Fruit fly (Drosophila melanogaster) whole organism, embryonic: ENCODE data around the gene dwg.

Source experiments
- Asciz ChIP-seq: fragments of 200-800 bp; sonication (Bioruptor generic); optimal IDR thresholded peaks from 2 replicates; lab custom pipeline; 2017; ENCODE audit warnings: missing biosample characterization, mild to moderate bottlenecking, missing genetic modification characterization, missing genetic modification reagents
- Atf6 ChIP-seq: fragments of 200-800 bp; sonication (Bioruptor generic); IDR thresholded peaks from 2 replicates; pipeline ENCODE4 v1.3.6; 2022; ENCODE audit warnings: missing biosample characterization, missing genetic modification characterization
- BtbVII ChIP-seq: fragments of 200-800 bp; sonication (Bioruptor generic); optimal IDR thresholded peaks from 3 replicates; lab custom pipeline; 2017; ENCODE audit warnings: missing biosample characterization, mild to moderate bottlenecking, missing genetic modification characterization
- CG10431 ChIP-seq: fragments of 200-800 bp; sonication (Bioruptor generic); optimal IDR thresholded peaks from 3 replicates; lab custom pipeline; 2018; ENCODE audit warnings: missing biosample characterization, mild to moderate bottlenecking, missing genetic modification characterization
- CG10979 ChIP-seq: fragments of 200-800 bp; sonication (Bioruptor generic); optimal IDR thresholded peaks from 2 replicates; lab custom pipeline; 2018; ENCODE audit warnings: missing biosample characterization, mild to moderate bottlenecking, missing genetic modification characterization, moderate library complexity
- CG15514 ChIP-seq: fragments of 200-800 bp; sonication (Bioruptor generic); optimal IDR thresholded peaks from 3 replicates; lab custom pipeline; 2017; ENCODE audit warnings: missing biosample characterization, missing genetic modification characterization, mild to moderate bottlenecking, moderate library complexity, missing genetic modification reagents
- CG17802 ChIP-seq: fragments of 200-800 bp; sonication (Bioruptor generic); optimal IDR thresholded peaks from 2 replicates; lab custom pipeline; 2018; ENCODE audit warnings: missing biosample characterization, mild to moderate bottlenecking, missing genetic modification characterization, moderate library complexity
- CG17829 ChIP-seq: fragments of 200-800 bp; optimal IDR thresholded peaks from 2 replicates; lab custom pipeline; 2019; ENCODE audit warnings: missing biosample characterization, mild to moderate bottlenecking, missing genetic modification characterization, moderate library complexity
- CG2116 ChIP-seq: fragments of 200-800 bp; sonication (Bioruptor generic); optimal IDR thresholded peaks from 3 replicates; lab custom pipeline; 2018; ENCODE audit warnings: missing biosample characterization, mild to moderate bottlenecking, missing genetic modification characterization
- CG2678 ChIP-seq: fragments of 200-800 bp; sonication (Bioruptor generic); optimal IDR thresholded peaks from 3 replicates; lab custom pipeline; 2019; ENCODE audit warnings: missing biosample characterization, mild to moderate bottlenecking, missing genetic modification characterization, moderate library complexity
- CG31365 ChIP-seq: fragments of 200-800 bp; sonication (Bioruptor generic); optimal IDR thresholded peaks from 2 replicates; lab custom pipeline; 2018; ENCODE audit warnings: missing biosample characterization, mild to moderate bottlenecking, missing genetic modification characterization
- CG5953 ChIP-seq: fragments of 200-800 bp; sonication (Bioruptor generic); IDR thresholded peaks from 2 replicates; pipeline ENCODE4 v1.3.6; 2022; ENCODE audit warnings: missing biosample characterization, missing genetic modification characterization
- CG6272 ChIP-seq: fragments of 200-800 bp; sonication (Bioruptor generic); IDR thresholded peaks from 2 replicates; pipeline ENCODE4 v1.3.6; 2022; ENCODE audit warnings: missing biosample characterization, missing genetic modification characterization
- CG7357 ChIP-seq: fragments of 200-800 bp; sonication (Bioruptor generic); IDR thresholded peaks from 3 replicates; pipeline ENCODE4 v1.3.6; 2022; ENCODE audit warnings: missing biosample characterization, missing genetic modification characterization
- CkIIα-i1 ChIP-seq: fragments of 200-800 bp; sonication (Bioruptor generic); IDR thresholded peaks from 2 replicates; pipeline ENCODE4 v1.3.6; 2022; ENCODE audit warnings: missing biosample characterization, missing genetic modification characterization
- D ChIP-seq, 2 experiments: fragments of 200-800 bp in 1 of 2; fragments of >200 bp in 1 of 2; sonication (Bioruptor generic) in 1 of 2; optimal IDR thresholded peaks; 2 replicates in 1 of 2; 3 replicates in 1 of 2; lab custom pipeline; 2017; ENCODE audit warnings: mild to moderate bottlenecking in 1 of 2, missing biosample characterization in 1 of 2, missing genetic modification characterization in 1 of 2, missing genetic modification reagents in 1 of 2
- Deaf1 ChIP-seq: fragments of 200-800 bp; optimal IDR thresholded peaks from 3 replicates; lab custom pipeline; 2019; ENCODE audit warnings: missing biosample characterization, mild to moderate bottlenecking, missing genetic modification characterization, moderate library complexity
- Drgx ChIP-seq: fragments of 200-800 bp; sonication (Bioruptor generic); IDR thresholded peaks from 2 replicates; pipeline ENCODE4 v1.3.6; 2022; ENCODE audit warnings: missing biosample characterization, missing genetic modification characterization
- Hr39 ChIP-seq: fragments of >200 bp; optimal IDR thresholded peaks from 2 replicates; lab custom pipeline; 2017
- Lim3 ChIP-seq: fragments of 200-800 bp; sonication (Bioruptor generic); IDR thresholded peaks from 2 replicates; pipeline ENCODE4 v1.3.6; 2022; ENCODE audit warnings: missing biosample characterization, missing genetic modification characterization
- Neu2 ChIP-seq: fragments of 200-800 bp; sonication (Bioruptor generic); optimal IDR thresholded peaks from 3 replicates; lab custom pipeline; 2016; ENCODE audit warnings: missing biosample characterization, missing genetic modification characterization, borderline replicate concordance
- NfI ChIP-seq: fragments of 200-800 bp; sonication (Bioruptor generic); optimal IDR thresholded peaks from 3 replicates; lab custom pipeline; 2018; ENCODE audit warnings: missing biosample characterization, mild to moderate bottlenecking, missing genetic modification characterization, moderate library complexity
- Rx ChIP-seq: fragments of 200-800 bp; sonication (Bioruptor generic); IDR thresholded peaks from 2 replicates; pipeline ENCODE4 v1.3.6; 2022; ENCODE audit warnings: missing biosample characterization, missing genetic modification characterization
- Scr ChIP-seq: fragments of 200-800 bp; sonication (Bioruptor generic); IDR thresholded peaks from 2 replicates; pipeline ENCODE4 v1.3.6; 2022; ENCODE audit warnings: missing biosample characterization, missing genetic modification characterization; ENCODE audit not compliant: partially characterized antibody
- Sox100B ChIP-seq: fragments of 200-800 bp; sonication (Bioruptor generic); optimal IDR thresholded peaks from 3 replicates; lab custom pipeline; 2018; ENCODE audit warnings: missing biosample characterization, mild to moderate bottlenecking, missing genetic modification characterization
- ap ChIP-seq: fragments of 200-800 bp; sonication (Bioruptor generic); IDR thresholded peaks from 2 replicates; pipeline ENCODE4 v1.3.6; 2022; ENCODE audit warnings: missing biosample characterization, missing genetic modification characterization
- ato ChIP-seq: fragments of 200-800 bp; sonication (Bioruptor generic); IDR thresholded peaks from 2 replicates; pipeline ENCODE4 v1.3.6; 2022; ENCODE audit warnings: missing biosample characterization, missing genetic modification characterization; ENCODE audit not compliant: partially characterized antibody
- cato ChIP-seq: fragments of 200-800 bp; sonication (Bioruptor generic); optimal IDR thresholded peaks from 2 replicates; lab custom pipeline; 2016; ENCODE audit warnings: missing biosample characterization, missing genetic modification characterization, borderline replicate concordance
- chn ChIP-seq: fragments of 200-800 bp; sonication (Bioruptor generic); optimal IDR thresholded peaks from 2 replicates; lab custom pipeline; 2016; ENCODE audit warnings: missing biosample characterization, missing genetic modification characterization
- croc ChIP-seq: fragments of 200-800 bp; sonication (Bioruptor generic); conservative IDR thresholded peaks from 3 replicates; pipeline ENCODE4 v1.3.6; 2022; ENCODE audit warnings: missing biosample characterization, missing genetic modification characterization
- da ChIP-seq: fragments of 200-800 bp; sonication (Bioruptor generic); optimal IDR thresholded peaks from 2 replicates; lab custom pipeline; 2016; ENCODE audit warnings: missing biosample characterization, missing genetic modification characterization
- danr ChIP-seq: fragments of 200-800 bp; sonication (Bioruptor generic); IDR thresholded peaks from 2 replicates; pipeline ENCODE4 v1.3.6; 2022; ENCODE audit warnings: missing biosample characterization, missing genetic modification characterization
- dmrt99B ChIP-seq: fragments of 200-800 bp; sonication (Bioruptor generic); optimal IDR thresholded peaks from 2 replicates; lab custom pipeline; 2018; ENCODE audit warnings: missing biosample characterization, mild to moderate bottlenecking, missing genetic modification characterization, moderate library complexity
- ewg ChIP-seq: fragments of 200-800 bp; sonication (Bioruptor generic); optimal IDR thresholded peaks from 3 replicates; lab custom pipeline; 2017; ENCODE audit warnings: mild to moderate bottlenecking, missing biosample characterization, missing genetic modification reagents, missing genetic modification characterization
- fd102C ChIP-seq: fragments of 200-800 bp; sonication (Bioruptor generic); optimal IDR thresholded peaks from 2 replicates; lab custom pipeline; 2018; ENCODE audit warnings: missing biosample characterization, mild to moderate bottlenecking, missing genetic modification characterization, moderate library complexity
- gcm2 ChIP-seq: fragments of 200-800 bp; sonication (Bioruptor generic); optimal IDR thresholded peaks from 2 replicates; lab custom pipeline; 2016; ENCODE audit warnings: missing biosample characterization, missing genetic modification characterization
- ham ChIP-seq: fragments of 200-800 bp; sonication (Bioruptor generic); IDR thresholded peaks from 2 replicates; pipeline ENCODE4 v1.3.6; 2022; ENCODE audit warnings: missing biosample characterization, missing genetic modification characterization
- her ChIP-seq: fragments of 200-800 bp; sonication (Bioruptor generic); optimal IDR thresholded peaks from 2 replicates; lab custom pipeline; 2016; ENCODE audit warnings: missing biosample characterization, missing genetic modification characterization
- insv ChIP-seq, 2 experiments: fragments of 200-800 bp; sonication (Bioruptor generic); optimal IDR thresholded peaks; 3 replicates each; lab custom pipeline; 2016 to 2018; ENCODE audit warnings: missing biosample characterization in 2 of 2, missing genetic modification characterization in 2 of 2
- klu ChIP-seq: fragments of 200-800 bp; sonication (Bioruptor generic); IDR thresholded peaks from 2 replicates; pipeline ENCODE4 v1.3.6; 2022; ENCODE audit warnings: missing biosample characterization, missing genetic modification characterization
- lab ChIP-seq: fragments of 200-800 bp; sonication (Bioruptor generic); optimal IDR thresholded peaks from 3 replicates; lab custom pipeline; 2017; ENCODE audit warnings: missing biosample characterization, missing genetic modification characterization, mild to moderate bottlenecking, moderate library complexity, missing genetic modification reagents
- oc ChIP-seq: fragments of 200-800 bp; sonication (Bioruptor generic); optimal IDR thresholded peaks from 2 replicates; lab custom pipeline; 2018; ENCODE audit warnings: missing biosample characterization, mild to moderate bottlenecking, missing genetic modification characterization, moderate library complexity
- org-1 ChIP-seq: fragments of 200-800 bp; sonication (Bioruptor generic); optimal IDR thresholded peaks from 2 replicates; lab custom pipeline; 2017; ENCODE audit warnings: missing biosample characterization, missing genetic modification characterization
- ranshi ChIP-seq: fragments of 200-800 bp; sonication (Bioruptor generic); IDR thresholded peaks from 2 replicates; pipeline ENCODE4 v1.3.6; 2022; ENCODE audit warnings: missing biosample characterization, missing genetic modification characterization
- sens-2 ChIP-seq: fragments of 200-800 bp; sonication (Bioruptor generic); IDR thresholded peaks from 2 replicates; pipeline ENCODE4 v1.3.6; 2022; ENCODE audit warnings: missing biosample characterization, missing genetic modification characterization
- seq ChIP-seq: fragments of 200-800 bp; sonication (Bioruptor generic); IDR thresholded peaks from 2 replicates; pipeline ENCODE4 v1.3.6; 2022; ENCODE audit warnings: missing biosample characterization, missing genetic modification characterization
- tgo ChIP-seq: fragments of 200-800 bp; sonication (Bioruptor generic); IDR thresholded peaks from 3 replicates; pipeline ENCODE4 v1.3.6; 2022; ENCODE audit warnings: missing biosample characterization, missing genetic modification characterization
- unc-4 ChIP-seq: fragments of 200-800 bp; sonication (Bioruptor generic); IDR thresholded peaks from 2 replicates; pipeline ENCODE4 v1.3.6; 2022; ENCODE audit warnings: missing biosample characterization, missing genetic modification characterization; ENCODE audit not compliant: partially characterized antibody
- vvl ChIP-seq: fragments of 200-800 bp; sonication (Bioruptor generic); IDR thresholded peaks from 2 replicates; pipeline ENCODE4 v1.3.6; 2022; ENCODE audit warnings: missing biosample characterization, missing genetic modification characterization
- wek ChIP-seq: fragments of 200-800 bp; sonication (Bioruptor generic); optimal IDR thresholded peaks from 3 replicates; lab custom pipeline; 2018; ENCODE audit warnings: missing biosample characterization, mild to moderate bottlenecking, missing genetic modification characterization, moderate library complexity

dwg gene

DNA sequence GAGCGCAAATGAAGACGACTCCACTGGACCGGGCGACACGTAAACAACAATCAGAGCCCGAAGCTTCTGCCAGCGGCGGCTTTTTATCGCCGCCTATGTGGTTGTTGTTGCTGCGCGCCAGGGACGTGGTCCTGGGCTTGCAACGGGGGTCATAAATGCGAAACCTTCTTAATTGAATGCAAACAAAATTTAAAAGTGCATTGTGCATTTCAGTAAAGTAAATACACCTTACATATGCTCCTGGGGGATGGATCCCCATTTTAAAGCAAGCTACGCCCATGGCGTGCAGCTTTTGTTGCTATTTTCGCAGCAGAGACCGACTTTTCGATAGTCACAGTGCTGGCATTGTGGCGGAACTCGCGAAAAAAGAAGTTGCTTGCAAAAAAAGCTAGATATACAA lies 23.8 kb upstream of the dwg start, which contains the start of gene Ugalt (continued):
- TF ChIP-seq sens-2 (GFP tag; lab: Robert Waterston, UW) (peak; percentile 100), CG31365 (tag; lab: Kevin White, UChicago) (peak; percentile 97), Lim3 (GFP tag; lab: Robert Waterston, UW) (peak; percentile 100), NfI (GFP tag; lab: Kevin White, UChicago) (peak; percentile 100), BtbVII (GFP tag; lab: Kevin White, UChicago) (peak; percentile 100), Scr (0 out of 2 replicates have a peak, but pooled peaks have one; percentile 12), CG17829 (tag; lab: Kevin White, UChicago) (peak; percentile 100), Drgx (GFP tag; lab: Robert Waterston, UW) (peak; percentile 100), CG5953 (peak; percentile 100), CG15514 (GFP tag; lab: Kevin White, UChicago) (peak; percentile 97), cato (GFP tag; lab: Kevin White, UChicago) (peak; percentile 100), Atf6 (GFP tag; lab: Robert Waterston, UW) (peak; percentile 100), CG2116 (GFP tag; lab: Kevin White, UChicago) (peak; percentile 95), croc (GFP tag; lab: Robert Waterston, UW) (peak; percentile 100), ap (GFP tag; lab: Robert Waterston, UW) (peak; percentile 100), ato (GFP tag; lab: Robert Waterston, UW) (no peak), CG10979 (tag; lab: Kevin White, UChicago) (peak; percentile 100), Hr39 (no peak), oc (tag; lab: Kevin White, UChicago) (peak; percentile 100), D (optimal IDR thresholded peaks at IDR 0.05; lab: Kevin White, UChicago) (no peak), D (GFP tag; optimal IDR thresholded peaks at IDR 0.05; lab: Kevin White, UChicago) (peak; percentile 100), lab (GFP tag; lab: Kevin White, UChicago) (peak; percentile 100), CG17802 (tag; lab: Kevin White, UChicago) (peak; percentile 97), insv (GFP tag; optimal IDR thresholded peaks at IDR 0.05; lab: Kevin White, UChicago) (peak; percentile 86 to 93), wek (GFP tag; lab: Kevin White, UChicago) (peak; percentile 100), da (peak; percentile 100), Rx (peak; percentile 100), chn (GFP tag; lab: Kevin White, UChicago) (peak; percentile 100), Deaf1 (tag; lab: Kevin White, UChicago) (peak; percentile 95), fd102C (GFP tag; lab: Kevin White, UChicago) (peak; percentile 97), CG2678 (tag; lab: Kevin White, UChicago) (peak; percentile 100), ham (peak; percentile 100), Asciz (GFP tag; lab: Kevin White, UChicago) (peak; percentile 100), CG10431 (peak; percentile 99), gcm2 (peak; percentile 100), ranshi (GFP tag; lab: Robert Waterston, UW) (peak; percentile 100), her (GFP tag; lab: Kevin White, UChicago) (peak; percentile 99), klu (GFP tag; lab: Robert Waterston, UW) (peak; percentile 100), CkIIα-i1 (GFP tag; lab: Robert Waterston, UW) (peak; percentile 100), danr (GFP tag; lab: Robert Waterston, UW) (peak; percentile 100), ewg (GFP tag; lab: Kevin White, UChicago) (peak; percentile 100), dmrt99B (tag; lab: Kevin White, UChicago) (peak; percentile 100), CG7357 (GFP tag; lab: Robert Waterston, UW) (peak; percentile 100), unc-4 (GFP tag; lab: Robert Waterston, UW) (peak; percentile 54; the same call in 1 of the 2 replicates), CG6272 (peak; percentile 100), tgo (GFP tag; lab: Robert Waterston, UW) (peak; percentile 100), vvl (GFP tag; lab: Robert Waterston, UW) (peak; percentile 100), Neu2 (peak; percentile 100), seq (peak; percentile 100), Sox100B (GFP tag; lab: Kevin White, UChicago) (peak; percentile 100), org-1 (GFP tag; lab: Kevin White, UChicago) (peak; percentile 100)
